Worm (Caenorhabditis elegans) whole organism, L2 larva: ENCODE results near the gene egli-1.

Experiments used
- C34F6.9 ChIP-seq: fragments of 150-350 bp; optimal IDR thresholded peaks from 2 replicates; lab custom pipeline; 2014; ENCODE audit warnings: missing biosample characterization, missing genetic modification characterization
- F13H6.1 ChIP-seq: sonication (generic microtip); optimal IDR thresholded peaks from 2 replicates; lab custom pipeline; 2016; ENCODE audit warnings: missing genetic modification characterization, missing compliant biosample characterization
- R02D3.7 ChIP-seq: fragments of 150-350 bp; optimal IDR thresholded peaks from 2 replicates; lab custom pipeline; 2014; ENCODE audit warnings: missing biosample characterization, missing genetic modification characterization
- Y55F3AM.14 ChIP-seq: fragments of 200-800 bp; sonication (Bioruptor generic); optimal IDR thresholded peaks from 2 replicates; lab custom pipeline; 2018; ENCODE audit warnings: mild to moderate bottlenecking, missing genetic modification characterization, missing compliant biosample characterization
- ZK546.5 ChIP-seq: sonication (generic microtip); optimal IDR thresholded peaks from 2 replicates; lab custom pipeline; 2017; ENCODE audit warnings: missing biosample characterization, missing genetic modification characterization
- alr-1 ChIP-seq: fragments of 150-350 bp; optimal IDR thresholded peaks from 2 replicates; lab custom pipeline; 2014; ENCODE audit warnings: missing biosample characterization, missing genetic modification characterization
- aly-2 ChIP-seq: fragments of 150-350 bp; optimal IDR thresholded peaks from 2 replicates; lab custom pipeline; 2014; ENCODE audit warnings: missing biosample characterization, missing genetic modification characterization
- ama-1 ChIP-seq: fragments of 150-350 bp; optimal IDR thresholded peaks from 2 replicates; lab custom pipeline; 2018; ENCODE audit warnings: inconsistent platforms
- blmp-1 ChIP-seq: sonication (generic microtip); optimal IDR thresholded peaks from 2 replicates; lab custom pipeline; 2017; ENCODE audit warnings: missing genetic modification characterization, mild to moderate bottlenecking, missing compliant biosample characterization, antibody characterized with exemption, moderate library complexity; ENCODE audit not compliant: insufficient read depth
- ceh-16 ChIP-seq: fragments of 150-350 bp; optimal IDR thresholded peaks from 2 replicates; lab custom pipeline; 2014; ENCODE audit warnings: missing biosample characterization, missing genetic modification characterization
- ceh-82 ChIP-seq: fragments of 150-350 bp; optimal IDR thresholded peaks from 2 replicates; lab custom pipeline; 2014; ENCODE audit warnings: missing biosample characterization, missing genetic modification characterization
- crh-2 ChIP-seq: sonication (generic microtip); optimal IDR thresholded peaks from 2 replicates; lab custom pipeline; 2017; ENCODE audit warnings: missing biosample characterization, missing genetic modification characterization
- dmd-4 ChIP-seq: sonication (generic microtip); optimal IDR thresholded peaks from 2 replicates; lab custom pipeline; 2017; ENCODE audit warnings: missing biosample characterization, missing genetic modification characterization
- egl-27 ChIP-seq: sonication (generic microtip); optimal IDR thresholded peaks from 3 replicates; lab custom pipeline; 2017; ENCODE audit warnings: missing biosample characterization, missing genetic modification reagents, missing genetic modification characterization
- elt-1 ChIP-seq: fragments of 150-350 bp; optimal IDR thresholded peaks from 2 replicates; lab custom pipeline; 2014; ENCODE audit warnings: missing biosample characterization, missing genetic modification characterization
- elt-3 ChIP-seq: sonication (generic microtip); optimal IDR thresholded peaks from 2 replicates; lab custom pipeline; 2017; ENCODE audit warnings: missing biosample characterization, missing genetic modification characterization
- fos-1 ChIP-seq: fragments of 150-350 bp; optimal IDR thresholded peaks from 2 replicates; lab custom pipeline; 2014; ENCODE audit warnings: missing biosample characterization, missing genetic modification characterization
- gmeb-1 ChIP-seq: fragments of 150-350 bp; optimal IDR thresholded peaks from 2 replicates; lab custom pipeline; 2014; ENCODE audit warnings: missing biosample characterization, missing genetic modification characterization
- lin-13 ChIP-seq: fragments of 150-350 bp; optimal IDR thresholded peaks from 2 replicates; lab custom pipeline; 2014; ENCODE audit warnings: missing biosample characterization, missing genetic modification reagents, missing genetic modification characterization
- lin-39 ChIP-seq: fragments of 150-350 bp; optimal IDR thresholded peaks from 2 replicates; lab custom pipeline; 2014; ENCODE audit warnings: missing biosample characterization, missing genetic modification reagents, missing genetic modification characterization
- lsy-2 ChIP-seq, 2 experiments: fragments of 150-350 bp in 1 of 2; sonication (generic microtip) in 1 of 2; optimal IDR thresholded peaks; 2 replicates each; lab custom pipeline; 2014 to 2017; ENCODE audit warnings: missing biosample characterization in 2 of 2, missing genetic modification characterization in 2 of 2
- mab-5 ChIP-seq: fragments of 150-350 bp; optimal IDR thresholded peaks from 2 replicates; lab custom pipeline; 2014; ENCODE audit warnings: missing biosample characterization, missing genetic modification characterization
- mbf-1 ChIP-seq: sonication (generic microtip); optimal IDR thresholded peaks from 2 replicates; lab custom pipeline; 2017; ENCODE audit warnings: missing biosample characterization, missing genetic modification characterization
- mdl-1 ChIP-seq, 2 experiments: fragments of 150-350 bp in 1 of 2; sonication (generic microtip) in 1 of 2; optimal IDR thresholded peaks; 2 replicates each; lab custom pipeline; 2017; ENCODE audit warnings: missing biosample characterization in 2 of 2, missing genetic modification characterization in 2 of 2
- nhr-10 ChIP-seq: sonication (generic microtip); optimal IDR thresholded peaks from 2 replicates; lab custom pipeline; 2017; ENCODE audit warnings: missing biosample characterization, missing genetic modification characterization
- nhr-12 ChIP-seq: fragments of 150-350 bp; optimal IDR thresholded peaks from 2 replicates; lab custom pipeline; 2014; ENCODE audit warnings: missing biosample characterization, missing genetic modification characterization
- nhr-129 ChIP-seq: fragments of 150-350 bp; optimal IDR thresholded peaks from 2 replicates; lab custom pipeline; 2014; ENCODE audit warnings: missing biosample characterization, missing genetic modification characterization
- nhr-21 ChIP-seq: fragments of 150-350 bp; optimal IDR thresholded peaks from 2 replicates; lab custom pipeline; 2014; ENCODE audit warnings: missing biosample characterization, missing genetic modification characterization
- nhr-23 ChIP-seq: fragments of 150-350 bp; optimal IDR thresholded peaks from 2 replicates; lab custom pipeline; 2014; ENCODE audit warnings: missing biosample characterization, missing genetic modification reagents, missing genetic modification characterization
- nhr-237 ChIP-seq: fragments of 150-350 bp; optimal IDR thresholded peaks from 2 replicates; lab custom pipeline; 2014; ENCODE audit warnings: missing biosample characterization, missing genetic modification characterization
- nhr-25 ChIP-seq: fragments of 150-350 bp; sonication (generic microtip); optimal IDR thresholded peaks from 3 replicates; lab custom pipeline; 2014; ENCODE audit warnings: missing biosample characterization, missing genetic modification characterization
- nhr-6 ChIP-seq: fragments of 150-350 bp; optimal IDR thresholded peaks from 2 replicates; lab custom pipeline; 2014; ENCODE audit warnings: missing biosample characterization, missing genetic modification characterization
- nhr-77 ChIP-seq: fragments of 150-350 bp; optimal IDR thresholded peaks from 2 replicates; lab custom pipeline; 2014; ENCODE audit warnings: missing biosample characterization, missing genetic modification characterization
- peb-1 ChIP-seq: fragments of 150-350 bp; optimal IDR thresholded peaks from 2 replicates; lab custom pipeline; 2014; ENCODE audit warnings: missing biosample characterization, missing genetic modification characterization
- sem-4 ChIP-seq: fragments of 150-350 bp; optimal IDR thresholded peaks from 2 replicates; lab custom pipeline; 2014; ENCODE audit warnings: missing biosample characterization, missing genetic modification reagents, missing genetic modification characterization
- skn-1 ChIP-seq: sonication (generic microtip); optimal IDR thresholded peaks from 2 replicates; lab custom pipeline; 2017; ENCODE audit warnings: missing biosample characterization, missing genetic modification characterization
- sma-3 ChIP-seq: sonication (generic microtip); optimal IDR thresholded peaks from 2 replicates; lab custom pipeline; 2016; ENCODE audit warnings: missing genetic modification reagents, missing genetic modification characterization, missing compliant biosample characterization
- sma-9 ChIP-seq, 2 experiments: fragments of 150-350 bp in 1 of 2; sonication (generic microtip) in 1 of 2; optimal IDR thresholded peaks; 2 replicates each; lab custom pipeline; 2014 to 2016; ENCODE audit warnings: missing genetic modification characterization in 2 of 2, mild to moderate bottlenecking in 1 of 2, missing biosample characterization in 1 of 2, missing compliant biosample characterization in 1 of 2, missing genetic modification reagents in 1 of 2, moderate library complexity in 1 of 2
- snpc-4 ChIP-seq: fragments of 150-350 bp; optimal IDR thresholded peaks from 2 replicates; lab custom pipeline; 2014; ENCODE audit warnings: missing biosample characterization, missing genetic modification characterization
- unc-39 ChIP-seq: fragments of 150-350 bp; optimal IDR thresholded peaks from 2 replicates; lab custom pipeline; 2014; ENCODE audit warnings: missing biosample characterization, missing genetic modification characterization
- unc-55 ChIP-seq: fragments of 150-350 bp; sonication (generic microtip); optimal IDR thresholded peaks from 3 replicates; lab custom pipeline; 2014; ENCODE audit warnings: missing biosample characterization, missing genetic modification reagents, missing genetic modification characterization
- unc-62 ChIP-seq: fragments of 150-350 bp; optimal IDR thresholded peaks from 2 replicates; lab custom pipeline; 2014; ENCODE audit warnings: missing biosample characterization, missing genetic modification reagents, missing genetic modification characterization
- zag-1 ChIP-seq: fragments of 150-350 bp; optimal IDR thresholded peaks from 2 replicates; lab custom pipeline; 2014; ENCODE audit warnings: missing biosample characterization, missing genetic modification characterization
- ztf-11 ChIP-seq: sonication (generic microtip); optimal IDR thresholded peaks from 2 replicates; lab custom pipeline; 2017; ENCODE audit warnings: missing biosample characterization, missing genetic modification characterization
- ztf-4 ChIP-seq: fragments of 150-350 bp; optimal IDR thresholded peaks from 2 replicates; lab custom pipeline; 2014; ENCODE audit warnings: missing biosample characterization, missing genetic modification characterization

egli-1 gene

DNA sequence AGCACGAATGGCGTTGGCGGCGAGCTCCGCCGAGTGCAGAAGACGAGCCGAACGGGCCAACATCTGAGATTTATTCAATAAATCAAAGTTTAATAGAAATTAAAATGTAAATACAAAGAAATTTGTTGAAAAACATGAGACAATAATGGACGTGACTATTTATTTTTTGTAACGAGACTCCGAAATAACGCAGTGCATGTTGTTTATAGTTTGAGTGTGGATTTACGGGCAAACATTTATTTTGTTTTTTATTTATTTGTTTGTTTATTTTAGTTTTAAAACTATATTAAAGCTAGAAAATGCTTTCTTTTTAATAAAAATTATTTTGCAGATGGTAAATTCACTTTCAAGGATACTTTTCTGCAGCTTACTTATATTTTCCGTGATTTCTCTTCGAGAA is 28.9 kb downstream of the egli-1 start, which contains the start of the genes sdhb-1 and cup-15 (continued):
- TF ChIP-seq C34F6.9 (tag; lab: Kevin White, UChicago) = peak; percentile 38
- no peak for TF ChIP-seq ZK546.5 (tag; lab: Kevin White, UChicago)

DNA sequence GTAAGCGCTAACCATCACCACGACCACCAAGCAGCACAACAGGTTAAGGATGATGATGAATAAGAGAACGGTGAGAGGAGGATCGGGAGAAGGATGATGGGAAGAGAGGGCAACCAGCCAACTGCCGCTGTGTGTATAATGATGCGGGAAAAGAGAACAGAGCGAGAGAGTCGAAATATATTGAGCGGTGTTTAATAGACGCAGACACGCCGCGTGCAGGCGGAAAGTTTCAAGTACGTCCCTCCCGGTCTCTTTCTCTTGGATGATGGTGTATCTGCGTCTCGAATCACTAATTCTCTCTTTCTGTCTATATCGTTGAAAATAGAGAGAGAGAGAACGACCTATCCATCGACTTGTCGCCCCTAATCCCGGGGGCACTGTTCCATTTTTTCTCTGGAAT is 33.0 kb downstream of the egli-1 start:
- TF ChIP-seq crh-2 = peak; percentile 28
- peak; percentile 37 for TF ChIP-seq nhr-21 (tag; lab: Kevin White, UChicago)
- peak; percentile 17 for TF ChIP-seq zag-1 (tag; lab: Kevin White, UChicago)
- TF ChIP-seq lin-13 (GFP tag; lab: Kevin White, UChicago) = no peak
- TF ChIP-seq unc-62 (GFP tag; lab: Kevin White, UChicago) = no peak
- TF ChIP-seq dmd-4 (tag; lab: Kevin White, UChicago) = no peak
- TF ChIP-seq C34F6.9 (tag; lab: Kevin White, UChicago) = peak; percentile 52
- TF ChIP-seq elt-1 (tag; lab: Kevin White, UChicago) = no peak
- TF ChIP-seq ama-1 (lab: Kevin White, UChicago) = no peak
- TF ChIP-seq fos-1 (tag; lab: Kevin White, UChicago) = peak; percentile 45
- no peak for TF ChIP-seq unc-39 (tag; lab: Kevin White, UChicago)
- no peak for TF ChIP-seq nhr-23 (tag; lab: Kevin White, UChicago)
- no peak for TF ChIP-seq skn-1 (tag; lab: Kevin White, UChicago)
- TF ChIP-seq R02D3.7 (tag; lab: Kevin White, UChicago) = no peak
- peak; percentile 38 for TF ChIP-seq nhr-25
- TF ChIP-seq nhr-10 = no peak
- no peak for TF ChIP-seq ceh-16
- TF ChIP-seq mbf-1 = no peak
- TF ChIP-seq nhr-237 (tag; lab: Kevin White, UChicago) = no peak
- TF ChIP-seq F13H6.1 = peak; percentile 72
- TF ChIP-seq ceh-82 = no peak
- TF ChIP-seq elt-3 (tag; lab: Kevin White, UChicago) = no peak
- no peak for TF ChIP-seq ztf-11 (tag; lab: Kevin White, UChicago)
- no peak for TF ChIP-seq nhr-6 (tag; lab: Kevin White, UChicago)
- TF ChIP-seq sem-4 = peak; percentile 57
- no peak for TF ChIP-seq gmeb-1 (tag; lab: Kevin White, UChicago)
- TF ChIP-seq alr-1 (tag; lab: Kevin White, UChicago) = no peak
- TF ChIP-seq sma-3 (GFP tag; lab: Kevin White, UChicago) = peak; percentile 38
- TF ChIP-seq nhr-77 (tag; lab: Kevin White, UChicago) = no peak
- TF ChIP-seq blmp-1 = peak; percentile 58
- TF ChIP-seq lsy-2 (tag; optimal IDR thresholded peaks at IDR 0.05; lab: Kevin White, UChicago) = peak in 1 of 2 experiments; percentile 60
- TF ChIP-seq ZK546.5 (tag; lab: Kevin White, UChicago) = no peak
- TF ChIP-seq mdl-1 (tag; optimal IDR thresholded peaks at IDR 0.05; lab: Kevin White, UChicago) = peak; percentile 44 to 58
- TF ChIP-seq peb-1 (tag; lab: Kevin White, UChicago) = no peak
- TF ChIP-seq egl-27 = peak; percentile 75
- TF ChIP-seq nhr-12 = no peak
- no peak for TF ChIP-seq lin-39 (tag; lab: Kevin White, UChicago)
- TF ChIP-seq nhr-129 (tag; lab: Kevin White, UChicago) = peak; percentile 75
- TF ChIP-seq Y55F3AM.14 = no peak
- TF ChIP-seq unc-55 (GFP tag; lab: Kevin White, UChicago) = peak; percentile 51
- peak; percentile 84 for TF ChIP-seq sma-9 (GFP tag; optimal IDR thresholded peaks at IDR 0.05; lab: Kevin White, UChicago)
- no peak for TF ChIP-seq sma-9 (tag; optimal IDR thresholded peaks at IDR 0.05; lab: Kevin White, UChicago)
- TF ChIP-seq ztf-4 (tag; lab: Kevin White, UChicago) = no peak

DNA sequence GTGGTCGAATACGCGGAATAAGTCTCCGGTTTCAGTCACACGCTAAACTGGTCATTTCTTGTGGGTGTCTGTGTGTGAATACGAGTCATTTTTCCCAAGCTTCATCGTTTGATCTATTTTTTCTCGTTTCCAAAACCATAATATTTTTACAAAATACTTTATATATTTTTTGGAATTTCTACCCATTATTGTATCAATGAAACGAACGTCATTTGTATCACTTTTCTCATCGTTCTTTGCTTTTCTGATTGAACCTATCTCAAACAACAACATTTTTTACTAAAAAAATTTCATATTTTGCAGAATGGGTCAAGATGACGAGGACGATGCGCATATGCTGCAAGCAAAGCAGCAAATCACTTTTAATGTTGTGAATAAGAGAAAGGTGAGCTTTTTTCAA is 34.5 kb downstream of the egli-1 start, which contains the start of gene mel-11:
Gene mel-11, plus strand, starts transcription at position 301 of the 400 bp plus-strand sequence.
- TF ChIP-seq dmd-4 (tag; lab: Kevin White, UChicago) (no peak), ama-1 (lab: Kevin White, UChicago) (no peak), nhr-6 (tag; lab: Kevin White, UChicago) (no peak), elt-1 (tag; lab: Kevin White, UChicago) (no peak), lin-13 (GFP tag; lab: Kevin White, UChicago) (no peak), nhr-23 (tag; lab: Kevin White, UChicago) (no peak), ceh-82 (no peak), sma-3 (GFP tag; lab: Kevin White, UChicago) (no peak), lin-39 (tag; lab: Kevin White, UChicago) (no peak), snpc-4 (no peak), lsy-2 (tag; optimal IDR thresholded peaks at IDR 0.05; lab: Kevin White, UChicago) (no peak), gmeb-1 (tag; lab: Kevin White, UChicago) (no peak), mab-5 (tag; lab: Kevin White, UChicago) (no peak), nhr-12 (no peak), aly-2 (tag; lab: Kevin White, UChicago) (no peak)
